Worm (Caenorhabditis elegans) whole organism, L1 larva: Measurements from ENCODE around the gene H12I19.115.

Experiments
- C16A3.4 ChIP-seq: fragments of 150-350 bp; optimal IDR thresholded peaks from 2 replicates; lab custom pipeline; 2014; ENCODE audit warnings: missing biosample characterization, missing genetic modification characterization
- C34B4.2 ChIP-seq: sonication (generic microtip); optimal IDR thresholded peaks from 2 replicates; lab custom pipeline; 2017; ENCODE audit warnings: mild to moderate bottlenecking, missing genetic modification characterization, missing compliant biosample characterization
- alr-1 ChIP-seq: fragments of 200-800 bp; sonication (Bioruptor generic); optimal IDR thresholded peaks from 2 replicates; lab custom pipeline; 2018; ENCODE audit warnings: borderline replicate concordance, mild to moderate bottlenecking, missing genetic modification characterization, missing compliant biosample characterization
- blmp-1 ChIP-seq: fragments of 150-350 bp; optimal IDR thresholded peaks from 2 replicates; lab custom pipeline; 2014; ENCODE audit warnings: missing biosample characterization, missing genetic modification characterization
- ceh-88 ChIP-seq: fragments of 200-800 bp; sonication (Bioruptor generic); IDR thresholded peaks from 2 replicates; pipeline ENCODE4 v1.3.6; 2022; ENCODE audit warnings: missing genetic modification characterization, missing compliant biosample characterization
- ceh-90 ChIP-seq: sonication (generic microtip); optimal IDR thresholded peaks from 2 replicates; lab custom pipeline; 2016; ENCODE audit warnings: missing genetic modification characterization, missing compliant biosample characterization
- dsc-1 ChIP-seq: sonication (generic microtip); optimal IDR thresholded peaks from 2 replicates; lab custom pipeline; 2016; ENCODE audit warnings: mild to moderate bottlenecking, missing genetic modification characterization, missing compliant biosample characterization
- efl-1 ChIP-seq, 4 experiments: fragments of 150-350 bp; optimal IDR thresholded peaks in 3 of 4; peaks in 1 of 4; 1 replicate in 1 of 4; 2 replicates in 3 of 4; lab custom pipeline; 2014; ENCODE audit warnings: missing biosample characterization in 2 of 4, missing genetic modification characterization in 2 of 4, missing genetic modification reagents in 2 of 4
- egl-13 ChIP-seq: sonication (generic microtip); optimal IDR thresholded peaks from 2 replicates; lab custom pipeline; 2016; ENCODE audit warnings: missing genotype, missing genetic modification reagents, missing genetic modification characterization, missing compliant biosample characterization
- egl-27 ChIP-seq, 2 experiments: fragments of 150-350 bp in 1 of 2; sonication (generic microtip); optimal IDR thresholded peaks; 3 replicates each; lab custom pipeline; 2017 to 2018; ENCODE audit warnings: missing biosample characterization in 2 of 2, missing genetic modification characterization in 2 of 2, missing genetic modification reagents in 2 of 2
- elt-2 ChIP-seq: sonication (generic microtip); optimal IDR thresholded peaks from 2 replicates; lab custom pipeline; 2016; ENCODE audit warnings: missing genetic modification characterization, mild to moderate bottlenecking, inconsistent platforms, missing compliant biosample characterization, missing genetic modification reagents
- ets-5 ChIP-seq: fragments of 200-800 bp; sonication (Bioruptor generic); IDR thresholded peaks from 2 replicates; pipeline ENCODE4 v1.3.6; 2022; ENCODE audit warnings: missing genetic modification characterization, missing compliant biosample characterization
- fkh-10 ChIP-seq: sonication (generic microtip); optimal IDR thresholded peaks from 2 replicates; lab custom pipeline; 2017; ENCODE audit warnings: missing biosample characterization, missing genetic modification reagents, missing genetic modification characterization
- fkh-4 ChIP-seq: sonication (generic microtip); optimal IDR thresholded peaks from 2 replicates; lab custom pipeline; 2016; ENCODE audit warnings: missing compliant biosample characterization, missing genetic modification characterization, borderline replicate concordance
- hlh-4 ChIP-seq: sonication (generic microtip); optimal IDR thresholded peaks from 2 replicates; lab custom pipeline; 2016; ENCODE audit warnings: mild to moderate bottlenecking, missing genetic modification characterization, missing compliant biosample characterization
- isw-1 ChIP-seq: fragments of 200-800 bp; sonication (Bioruptor generic); IDR thresholded peaks from 2 replicates; pipeline ENCODE4 v1.3.6; 2022; ENCODE audit warnings: missing genetic modification characterization, missing compliant biosample characterization
- jun-1 ChIP-seq: fragments of 150-350 bp; optimal IDR thresholded peaks from 2 replicates; lab custom pipeline; 2014; ENCODE audit warnings: missing biosample characterization, missing genetic modification reagents, missing genetic modification characterization
- lin-13 ChIP-seq: fragments of 150-350 bp; optimal IDR thresholded peaks from 2 replicates; lab custom pipeline; 2014; ENCODE audit warnings: missing biosample characterization, missing genetic modification reagents, missing genetic modification characterization
- lin-14 ChIP-seq: fragments of 200-800 bp; sonication (Bioruptor generic); optimal IDR thresholded peaks from 2 replicates; lab custom pipeline; 2018; ENCODE audit warnings: mild to moderate bottlenecking, missing genetic modification characterization, moderate library complexity, missing compliant biosample characterization
- lir-3 ChIP-seq: sonication (generic microtip); optimal IDR thresholded peaks from 2 replicates; lab custom pipeline; 2016; ENCODE audit warnings: mild to moderate bottlenecking, missing genetic modification characterization, moderate library complexity, missing compliant biosample characterization; ENCODE audit not compliant: poor library complexity
- mab-9 ChIP-seq: fragments of 200-800 bp; sonication (Bioruptor generic); IDR thresholded peaks from 2 replicates; pipeline ENCODE4 v1.3.6; 2022; ENCODE audit warnings: missing genetic modification reagents, missing genetic modification characterization, missing compliant biosample characterization
- mdl-1 ChIP-seq, 2 experiments: fragments of 150-350 bp; optimal IDR thresholded peaks; 2 replicates each; lab custom pipeline; 2014 to 2017; ENCODE audit warnings: missing biosample characterization in 2 of 2, missing genetic modification characterization in 2 of 2, inconsistent platforms in 1 of 2
- mef-2 ChIP-seq: fragments of 150-350 bp; optimal IDR thresholded peaks from 2 replicates; lab custom pipeline; 2014; ENCODE audit warnings: missing biosample characterization, missing genetic modification characterization
- nhr-12 ChIP-seq: sonication (generic microtip); optimal IDR thresholded peaks from 2 replicates; lab custom pipeline; 2017; ENCODE audit warnings: missing biosample characterization, missing genetic modification characterization
- nhr-19 ChIP-seq: fragments of 200-800 bp; sonication (Bioruptor generic); conservative IDR thresholded peaks from 2 replicates; pipeline ENCODE4 v1.3.6; 2022; ENCODE audit warnings: missing genetic modification characterization, missing compliant biosample characterization
- nhr-237 ChIP-seq: fragments of 150-350 bp; optimal IDR thresholded peaks from 2 replicates; lab custom pipeline; 2014; ENCODE audit warnings: missing biosample characterization, missing genetic modification characterization
- nhr-28 ChIP-seq: fragments of 150-350 bp; optimal IDR thresholded peaks from 2 replicates; lab custom pipeline; 2014; ENCODE audit warnings: missing biosample characterization, missing genetic modification characterization
- nhr-47 ChIP-seq: sonication (generic microtip); optimal IDR thresholded peaks from 2 replicates; lab custom pipeline; 2016; ENCODE audit warnings: mild to moderate bottlenecking, missing genetic modification characterization, moderate library complexity, missing compliant biosample characterization
- nhr-90 ChIP-seq: sonication (generic microtip); optimal IDR thresholded peaks from 2 replicates; lab custom pipeline; 2016; ENCODE audit warnings: mild to moderate bottlenecking, missing genetic modification characterization, missing compliant biosample characterization; ENCODE audit not compliant: poor library complexity
- pag-3 ChIP-seq: sonication (generic microtip); optimal IDR thresholded peaks from 2 replicates; lab custom pipeline; 2017; ENCODE audit warnings: missing genetic modification characterization, mild to moderate bottlenecking, missing compliant biosample characterization, antibody characterized with exemption, borderline replicate concordance; ENCODE audit not compliant: insufficient read depth
- pax-3 ChIP-seq: fragments of 200-800 bp; sonication (Bioruptor generic); optimal IDR thresholded peaks from 2 replicates; lab custom pipeline; 2018; ENCODE audit warnings: mild to moderate bottlenecking, missing genetic modification characterization, moderate library complexity, missing compliant biosample characterization
- pqm-1 ChIP-seq: sonication (generic microtip); optimal IDR thresholded peaks from 3 replicates; lab custom pipeline; 2017; ENCODE audit warnings: missing biosample characterization, missing genetic modification characterization
- rnt-1 ChIP-seq: sonication (generic microtip); optimal IDR thresholded peaks from 2 replicates; lab custom pipeline; 2016; ENCODE audit warnings: mild to moderate bottlenecking, missing genetic modification characterization, moderate library complexity, missing compliant biosample characterization
- sox-4 ChIP-seq: sonication (generic microtip); optimal IDR thresholded peaks from 2 replicates; lab custom pipeline; 2016; ENCODE audit warnings: missing genetic modification characterization, missing compliant biosample characterization
- sup-37 ChIP-seq: fragments of 200-800 bp; sonication (Bioruptor generic); optimal IDR thresholded peaks from 2 replicates; lab custom pipeline; 2018; ENCODE audit warnings: mild to moderate bottlenecking, missing genetic modification characterization, missing compliant biosample characterization
- swsn-7 ChIP-seq: sonication (generic microtip); optimal IDR thresholded peaks from 2 replicates; lab custom pipeline; 2016; ENCODE audit warnings: missing genetic modification characterization, missing compliant biosample characterization
- zag-1 ChIP-seq: fragments of 150-350 bp; optimal IDR thresholded peaks from 2 replicates; lab custom pipeline; 2014; ENCODE audit warnings: missing biosample characterization, missing genetic modification characterization

The H12I19.115 gene

ce11 chrIV:14153261-14153660 lies 25.6 kb upstream of the H12I19.115 start, which contains the start of gene oac-38:
TSS of gene oac-38 (minus strand) at chrIV:14153361.
- TF ChIP-seq nhr-90 (tag; lab: Kevin White, UChicago) (no peak), efl-1 (optimal IDR thresholded peaks at IDR 0.05; lab: Kevin White, UChicago) (no peak), efl-1 (GFP tag; optimal IDR thresholded peaks at IDR 0.05 in 1 of 2; lab: Kevin White, UChicago) (peak in 1 of 2 experiments; percentile 16)

- TF ChIP-seq blmp-1 (tag; lab: Kevin White, UChicago) (no peak), rnt-1 (no peak), ets-5 (GFP tag; lab: Robert Waterston, UW) (no peak), sox-4 (tag; lab: Kevin White, UChicago) (no peak), nhr-90 (tag; lab: Kevin White, UChicago) (no peak), jun-1 (tag; lab: Kevin White, UChicago) (no peak), fkh-4 (no peak), dsc-1 (tag; lab: Kevin White, UChicago) (no peak), pax-3 (tag; lab: Kevin White, UChicago) (no peak), egl-13 (tag; lab: Kevin White, UChicago) (no peak), nhr-237 (no peak), alr-1 (tag; lab: Kevin White, UChicago) (no peak), sup-37 (GFP tag; lab: Kevin White, UChicago) (no peak), mab-9 (no peak), lin-13 (no peak), ceh-90 (tag; lab: Kevin White, UChicago) (no peak), ceh-88 (GFP tag; lab: Robert Waterston, UW) (no peak), swsn-7 (no peak)
Observed at ce11 chrIV:14145594-14145993, 17.9 kb upstream of the H12I19.115 start, which contains the start of gene oac-37. TSS of gene oac-37 (plus strand) at chrIV:14145894.

ce11 chrIV:14143042-14143441 lies 15.4 kb upstream of the H12I19.115 start:
- TF ChIP-seq efl-1 (optimal IDR thresholded peaks at IDR 0.05; lab: Kevin White, UChicago), result no peak
- TF ChIP-seq efl-1 (GFP tag; optimal IDR thresholded peaks at IDR 0.05 in 1 of 2; lab: Kevin White, UChicago), result peak in 1 of 2 experiments; percentile 17
- no peak for TF ChIP-seq swsn-7

- no peak for TF ChIP-seq isw-1 (GFP tag; lab: Robert Waterston, UW)
- TF ChIP-seq egl-27 (tag; optimal IDR thresholded peaks at IDR 0.05; lab: Kevin White, UChicago), result no peak
- no peak for TF ChIP-seq mdl-1 (tag; optimal IDR thresholded peaks at IDR 0.05; lab: Kevin White, UChicago)
- TF ChIP-seq nhr-19 (GFP tag; lab: Robert Waterston, UW), result no peak
- no peak for TF ChIP-seq ceh-88 (GFP tag; lab: Robert Waterston, UW)
- no peak for TF ChIP-seq elt-2 (tag; lab: Kevin White, UChicago)
- no peak for TF ChIP-seq nhr-47
- TF ChIP-seq nhr-28 (tag; lab: Kevin White, UChicago), result no peak
- TF ChIP-seq lir-3 (tag; lab: Kevin White, UChicago), result no peak
- no peak for TF ChIP-seq fkh-10 (GFP tag; lab: Kevin White, UChicago)
- no peak for TF ChIP-seq C16A3.4 (tag; lab: Kevin White, UChicago)
- TF ChIP-seq sup-37 (GFP tag; lab: Kevin White, UChicago), result no peak
- TF ChIP-seq lin-14 (GFP tag; lab: Kevin White, UChicago), result no peak
- no peak for TF ChIP-seq nhr-237
- no peak for TF ChIP-seq pag-3 (tag; lab: Kevin White, UChicago)
- TF ChIP-seq lin-13, result no peak
- no peak for TF ChIP-seq pqm-1 (tag; lab: Kevin White, UChicago)
- TF ChIP-seq efl-1 (optimal IDR thresholded peaks at IDR 0.05; lab: Kevin White, UChicago), result no peak
- TF ChIP-seq efl-1 (GFP tag; optimal IDR thresholded peaks at IDR 0.05 in 1 of 2; lab: Kevin White, UChicago), result no peak
Observed at ce11 chrIV:14137063-14137462, 9.4 kb upstream of the H12I19.115 start, which contains the start of gene srz-31. TSS of gene srz-31 (plus strand) at chrIV:14137363.

ce11 chrIV:14133400-14133799 lies 5.7 kb upstream of the H12I19.115 start:
- TF ChIP-seq pax-3 (tag; lab: Kevin White, UChicago) (no peak), mef-2 (tag; lab: Kevin White, UChicago) (no peak), lir-3 (tag; lab: Kevin White, UChicago) (no peak), lin-13 (no peak), nhr-12 (no peak), fkh-10 (GFP tag; lab: Kevin White, UChicago) (no peak), C34B4.2 (tag; lab: Kevin White, UChicago) (no peak), zag-1 (tag; lab: Kevin White, UChicago) (no peak), nhr-90 (tag; lab: Kevin White, UChicago) (no peak), swsn-7 (no peak), hlh-4 (tag; lab: Kevin White, UChicago) (no peak), ets-5 (GFP tag; lab: Robert Waterston, UW) (no peak)
- TF ChIP-seq, all 84 proteins: peak for 0
